Worm (Caenorhabditis elegans) whole organism, L3 larva: ENCODE data around the gene ZK418.7.

Source experiments
- R02D3.7 ChIP-seq: fragments of 150-350 bp; optimal IDR thresholded peaks from 2 replicates; lab custom pipeline; 2014; ENCODE audit warnings: missing biosample characterization, missing genetic modification characterization
- ama-1 ChIP-seq: fragments of 150-350 bp; optimal IDR thresholded peaks from 2 replicates; lab custom pipeline; 2018
- elt-3 ChIP-seq, 3 experiments: fragments of 150-350 bp in 1 of 3; sonication (generic microtip) in 2 of 3; optimal IDR thresholded peaks; 2 replicates in 2 of 3; 4 replicates in 1 of 3; lab custom pipeline; 2014 to 2017; ENCODE audit warnings: missing biosample characterization in 3 of 3, missing genetic modification characterization in 3 of 3
- jun-1 ChIP-seq: fragments of 150-350 bp; optimal IDR thresholded peaks from 2 replicates; lab custom pipeline; 2014; ENCODE audit warnings: missing biosample characterization, missing genetic modification reagents, missing genetic modification characterization
- nfya-1 ChIP-seq: sonication (generic microtip); optimal IDR thresholded peaks from 2 replicates; lab custom pipeline; 2017; ENCODE audit warnings: missing genetic modification characterization, mild to moderate bottlenecking, missing compliant biosample characterization, antibody characterized with exemption, moderate library complexity; ENCODE audit not compliant: insufficient read depth
- nhr-11 ChIP-seq: fragments of 150-350 bp; optimal IDR thresholded peaks from 2 replicates; lab custom pipeline; 2014; ENCODE audit warnings: missing biosample characterization, missing genetic modification characterization
- snpc-4 ChIP-seq: fragments of 150-350 bp; optimal IDR thresholded peaks from 2 replicates; lab custom pipeline; 2014; ENCODE audit warnings: missing biosample characterization, missing genetic modification characterization

- TF ChIP-seq jun-1 (tag; lab: Kevin White, UChicago) (no peak), ama-1 (no peak), R02D3.7 (tag; lab: Kevin White, UChicago) (no peak), elt-3 (tag; optimal IDR thresholded peaks at IDR 0.05; lab: Kevin White, UChicago) (no peak), nfya-1 (tag; lab: Kevin White, UChicago) (peak; percentile 53), snpc-4 (tag; lab: Kevin White, UChicago) (peak; percentile 94), nhr-11 (no peak)
These were observed 50.4 kb downstream of the ZK418.7 start for ce11 chrIII:7030044-7030804.
